Worm (Caenorhabditis elegans) whole organism, L1 larva: ENCODE results near the gene sru-6.

ENCODE experiments used
- Y116A8C.19 ChIP-seq: sonication (generic microtip); optimal IDR thresholded peaks from 2 replicates; lab custom pipeline; 2016; ENCODE audit warnings: missing compliant biosample characterization, missing genetic modification characterization, borderline replicate concordance
- ces-1 ChIP-seq: fragments of 150-350 bp; optimal IDR thresholded peaks from 2 replicates; lab custom pipeline; 2014; ENCODE audit warnings: missing biosample characterization, missing genetic modification reagents, missing genetic modification characterization
- egl-13 ChIP-seq: sonication (generic microtip); optimal IDR thresholded peaks from 2 replicates; lab custom pipeline; 2016; ENCODE audit warnings: missing genotype, missing genetic modification reagents, missing genetic modification characterization, missing compliant biosample characterization
- egl-27 ChIP-seq, 2 experiments: fragments of 150-350 bp in 1 of 2; sonication (generic microtip); optimal IDR thresholded peaks; 3 replicates each; lab custom pipeline; 2017 to 2018; ENCODE audit warnings: missing biosample characterization in 2 of 2, missing genetic modification characterization in 2 of 2, missing genetic modification reagents in 2 of 2
- fos-1 ChIP-seq: fragments of 150-350 bp; optimal IDR thresholded peaks from 2 replicates; lab custom pipeline; 2014; ENCODE audit warnings: missing biosample characterization, missing genetic modification characterization
- mdl-1 ChIP-seq, 2 experiments: fragments of 150-350 bp; optimal IDR thresholded peaks; 2 replicates each; lab custom pipeline; 2014 to 2017; ENCODE audit warnings: missing biosample characterization in 2 of 2, missing genetic modification characterization in 2 of 2, inconsistent platforms in 1 of 2
- nhr-76 ChIP-seq: sonication (generic microtip); optimal IDR thresholded peaks from 2 replicates; lab custom pipeline; 2017; ENCODE audit warnings: missing biosample characterization, missing genetic modification characterization
- snpc-4 ChIP-seq: fragments of 150-350 bp; optimal IDR thresholded peaks from 2 replicates; lab custom pipeline; 2014; ENCODE audit warnings: missing biosample characterization, missing genetic modification characterization
- unc-62 ChIP-seq: fragments of 150-350 bp; optimal IDR thresholded peaks from 2 replicates; lab custom pipeline; 2014; ENCODE audit warnings: missing biosample characterization, missing genetic modification reagents, missing genetic modification characterization
- zag-1 ChIP-seq: fragments of 150-350 bp; optimal IDR thresholded peaks from 2 replicates; lab custom pipeline; 2014; ENCODE audit warnings: missing biosample characterization, missing genetic modification characterization
- ztf-11 ChIP-seq, 2 experiments: sonication (generic microtip); optimal IDR thresholded peaks; 2 replicates each; lab custom pipeline; 2016 to 2017; ENCODE audit warnings: missing genetic modification characterization in 2 of 2, missing biosample characterization in 1 of 2, missing compliant biosample characterization in 1 of 2

ce11 chrIV:9480936-9481335 lies 9.5 kb upstream of the sru-6 start, which contains the start of gene cng-3:
- TF ChIP-seq egl-13 (no peak), fos-1 (tag; lab: Kevin White, UChicago) (no peak), zag-1 (tag; lab: Kevin White, UChicago) (no peak), egl-27 (tag; optimal IDR thresholded peaks at IDR 0.05; lab: Kevin White, UChicago) (no peak), ztf-11 (tag; optimal IDR thresholded peaks at IDR 0.05; lab: Kevin White, UChicago) (no peak), nhr-76 (no peak), mdl-1 (tag; optimal IDR thresholded peaks at IDR 0.05; lab: Kevin White, UChicago) (no peak), unc-62 (GFP tag; lab: Kevin White, UChicago) (no peak), ces-1 (GFP tag; lab: Kevin White, UChicago) (no peak), Y116A8C.19 (tag; lab: Kevin White, UChicago) (no peak), snpc-4 (tag; lab: Kevin White, UChicago) (no peak)
